Worm (Caenorhabditis elegans): Measurements from ENCODE around the gene ribo-1.

The ribo-1 gene

DNA sequence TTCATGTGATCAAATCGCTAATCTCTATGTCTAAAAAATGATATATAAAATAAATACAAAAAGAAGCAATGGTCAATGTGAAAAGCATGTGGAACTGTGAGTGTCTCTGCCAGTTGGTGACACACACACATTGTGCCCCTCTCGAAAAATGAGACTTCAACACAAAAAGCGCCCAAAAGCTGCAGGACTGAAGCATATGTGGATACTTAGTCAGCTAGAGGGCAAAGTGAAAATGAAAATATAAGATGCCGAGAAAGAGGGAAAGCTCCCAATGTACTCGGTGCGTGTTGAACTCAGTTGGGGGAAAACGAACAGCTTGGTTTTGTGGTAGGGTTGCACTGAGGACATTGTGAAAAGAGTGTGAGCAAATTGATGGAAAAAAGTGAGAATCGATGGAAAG lies 29.3 kb upstream of the ribo-1 start (continued):
- no peak for TF ChIP-seq nhr-111 (GFP tag; optimal IDR thresholded peaks at IDR 0.05)
- no peak for TF ChIP-seq daf-12 (tag; optimal IDR thresholded peaks at IDR 0.05)
- no peak for TF ChIP-seq aly-2 (tag; optimal IDR thresholded peaks at IDR 0.05)
- TF ChIP-seq lsy-2 (tag; optimal IDR thresholded peaks at IDR 0.05), result peak; percentile 49 to 73
- no peak for TF ChIP-seq mxl-3 (GFP tag; optimal IDR thresholded peaks at IDR 0.05)
- TF ChIP-seq egl-43 (GFP tag; IDR thresholded peaks at IDR 0.05), result no peak
- TF ChIP-seq lin-1 (GFP tag; IDR thresholded peaks at IDR 0.05), result no peak
- TF ChIP-seq zip-11 (GFP tag; IDR thresholded peaks at IDR 0.05), result no peak
- TF ChIP-seq nhr-10 (tag; optimal IDR thresholded peaks at IDR 0.05), result no peak
- no peak for TF ChIP-seq gei-8 (GFP tag; optimal IDR thresholded peaks at IDR 0.05)
- TF ChIP-seq F10B5.3 (tag; optimal IDR thresholded peaks at IDR 0.05), result no peak
- TF ChIP-seq pha-4 (GFP tag; IDR thresholded peaks at IDR 0.05), result peak; percentile 7; the same call in 1 of the 2 replicates
- peak; percentile 38 for TF ChIP-seq pha-4 (tag; optimal IDR thresholded peaks at IDR 0.05)
- no peak for TF ChIP-seq nhr-102 (tag; optimal IDR thresholded peaks at IDR 0.05)
- no peak for TF ChIP-seq zip-2 (tag; optimal IDR thresholded peaks at IDR 0.05)
- TF ChIP-seq egl-27 (tag; optimal IDR thresholded peaks at IDR 0.05), result no peak
- TF ChIP-seq Y75B8A.6 (GFP tag; IDR thresholded peaks at IDR 0.05), result no peak
- peak; percentile 31 for TF ChIP-seq mes-2 (tag; optimal IDR thresholded peaks at IDR 0.05; ENCODE audit: poor library complexity, severe bottlenecking)
- TF ChIP-seq mxl-2 (GFP tag; conservative IDR thresholded peaks at IDR 0.05), result peak; percentile 85
- peak; percentile 55 for TF ChIP-seq nhr-11 (tag; optimal IDR thresholded peaks at IDR 0.05)
- TF ChIP-seq hlh-11 (tag; optimal IDR thresholded peaks at IDR 0.05), result peak; percentile 85
- no peak for TF ChIP-seq nhr-42 (GFP tag; IDR thresholded peaks at IDR 0.05)
- TF ChIP-seq Y48G9A.11 (GFP tag; IDR thresholded peaks at IDR 0.05), result no peak
- no peak for TF ChIP-seq tra-1 (GFP tag; IDR thresholded peaks at IDR 0.05)
- no peak for TF ChIP-seq D1046.2 (GFP tag; IDR thresholded peaks at IDR 0.05)
- no peak for TF ChIP-seq saeg-2 (GFP tag; IDR thresholded peaks at IDR 0.05)
- TF ChIP-seq dpl-1 (GFP tag; optimal IDR thresholded peaks at IDR 0.05), result no peak
- no peak for TF ChIP-seq ceh-28 (tag; optimal IDR thresholded peaks at IDR 0.05)
- no peak for TF ChIP-seq nhr-41 (GFP tag; IDR thresholded peaks at IDR 0.05)
- TF ChIP-seq ztf-11 (tag; optimal IDR thresholded peaks at IDR 0.05), result no peak
- TF ChIP-seq Y5F2A.4 (GFP tag; optimal IDR thresholded peaks at IDR 0.05), result no peak
- TF ChIP-seq arid-1 (GFP tag; conservative IDR thresholded peaks at IDR 0.05), result no peak
- no peak for TF ChIP-seq F44E2.7 (GFP tag; IDR thresholded peaks at IDR 0.05)
- TF ChIP-seq hmg-1.1 (GFP tag; IDR thresholded peaks at IDR 0.05), result peak; percentile 48; the same call in 1 of the 2 replicates
- TF ChIP-seq daf-19 (GFP tag; conservative IDR thresholded peaks at IDR 0.05), result no peak
- no peak for TF ChIP-seq ces-1 (GFP tag; optimal IDR thresholded peaks at IDR 0.05)
- TF ChIP-seq php-3 (GFP tag; IDR thresholded peaks at IDR 0.05), result no peak
- TF ChIP-seq nhr-237 (tag; optimal IDR thresholded peaks at IDR 0.05), result no peak
- TF ChIP-seq skn-1 (tag; optimal IDR thresholded peaks at IDR 0.05), result no peak
- TF ChIP-seq spr-3 (GFP tag; optimal IDR thresholded peaks at IDR 0.05), result no peak
- peak; percentile 36; the same call in 1 of the 2 replicates for TF ChIP-seq ctbp-1 (GFP tag; IDR thresholded peaks at IDR 0.05)
- TF ChIP-seq lin-13 (GFP tag; optimal IDR thresholded peaks at IDR 0.05), result no peak
- TF ChIP-seq snpc-4 (tag; optimal IDR thresholded peaks at IDR 0.05), result no peak
- TF ChIP-seq nhr-6 (tag; optimal IDR thresholded peaks at IDR 0.05), result no peak
- TF ChIP-seq lin-29 (GFP tag; IDR thresholded peaks at IDR 0.05), result no peak
- no peak for TF ChIP-seq aha-1 (tag)
- TF ChIP-seq unc-130 (GFP tag; optimal IDR thresholded peaks at IDR 0.05), result no peak
- no peak for TF ChIP-seq vab-7 (GFP tag; IDR thresholded peaks at IDR 0.05)
- TF ChIP-seq daf-16 (GFP tag; optimal IDR thresholded peaks at IDR 0.05), result peak in 1 of 2 experiments; percentile 54
- no peak for TF ChIP-seq daf-16 (tag; optimal IDR thresholded peaks at IDR 0.05)
- TF ChIP-seq zag-1 (tag; optimal IDR thresholded peaks at IDR 0.05), result no peak
- no peak for TF ChIP-seq jun-1 (tag; optimal IDR thresholded peaks at IDR 0.05)
- no peak for TF ChIP-seq ceh-62 (tag; optimal IDR thresholded peaks at IDR 0.05)
- no peak for TF ChIP-seq snpc-1.2 (GFP tag; IDR thresholded peaks at IDR 0.05)

Measured in whole organism, L4 larva.